Worm (Caenorhabditis elegans) whole organism, L1 larva: Measurements from ENCODE around the gene H18N23.2.

Source experiments
- aly-2 ChIP-seq: fragments of 150-350 bp; optimal IDR thresholded peaks from 2 replicates; lab custom pipeline; 2014; ENCODE audit warnings: missing biosample characterization, missing genetic modification characterization
- blmp-1 ChIP-seq: fragments of 150-350 bp; optimal IDR thresholded peaks from 2 replicates; lab custom pipeline; 2014; ENCODE audit warnings: missing biosample characterization, missing genetic modification characterization
- fkh-8 ChIP-seq: sonication (generic microtip); optimal IDR thresholded peaks from 2 replicates; lab custom pipeline; 2016; ENCODE audit warnings: mild to moderate bottlenecking, missing genetic modification characterization, missing compliant biosample characterization
- fos-1 ChIP-seq: fragments of 150-350 bp; optimal IDR thresholded peaks from 2 replicates; lab custom pipeline; 2014; ENCODE audit warnings: missing biosample characterization, missing genetic modification characterization
- lin-13 ChIP-seq: fragments of 150-350 bp; optimal IDR thresholded peaks from 2 replicates; lab custom pipeline; 2014; ENCODE audit warnings: missing biosample characterization, missing genetic modification reagents, missing genetic modification characterization
- lin-14 ChIP-seq: fragments of 200-800 bp; sonication (Bioruptor generic); optimal IDR thresholded peaks from 2 replicates; lab custom pipeline; 2018; ENCODE audit warnings: mild to moderate bottlenecking, missing genetic modification characterization, moderate library complexity, missing compliant biosample characterization
- lin-15B ChIP-seq: fragments of 150-350 bp; sonication (generic microtip); optimal IDR thresholded peaks from 3 replicates; lab custom pipeline; 2014; ENCODE audit warnings: missing biosample characterization, missing genetic modification characterization
- mef-2 ChIP-seq: fragments of 150-350 bp; optimal IDR thresholded peaks from 2 replicates; lab custom pipeline; 2014; ENCODE audit warnings: missing biosample characterization, missing genetic modification characterization
- nhr-237 ChIP-seq: fragments of 150-350 bp; optimal IDR thresholded peaks from 2 replicates; lab custom pipeline; 2014; ENCODE audit warnings: missing biosample characterization, missing genetic modification characterization
- nhr-76 ChIP-seq: sonication (generic microtip); optimal IDR thresholded peaks from 2 replicates; lab custom pipeline; 2017; ENCODE audit warnings: missing biosample characterization, missing genetic modification characterization
- sox-4 ChIP-seq: sonication (generic microtip); optimal IDR thresholded peaks from 2 replicates; lab custom pipeline; 2016; ENCODE audit warnings: missing genetic modification characterization, missing compliant biosample characterization
- unc-130 ChIP-seq: fragments of 150-350 bp; optimal IDR thresholded peaks from 2 replicates; lab custom pipeline; 2017; ENCODE audit warnings: missing biosample characterization, missing genetic modification characterization, inconsistent platforms
- ztf-11 ChIP-seq, 2 experiments: sonication (generic microtip); optimal IDR thresholded peaks; 2 replicates each; lab custom pipeline; 2016 to 2017; ENCODE audit warnings: missing genetic modification characterization in 2 of 2, missing biosample characterization in 1 of 2, missing compliant biosample characterization in 1 of 2
- ztf-4 ChIP-seq: fragments of 150-350 bp; optimal IDR thresholded peaks from 2 replicates; lab custom pipeline; 2014; ENCODE audit warnings: missing biosample characterization, missing genetic modification characterization

ce11 chrX:17610406-17610981 is 30.2 kb downstream of the H18N23.2 start:
- TF ChIP-seq lin-14 (GFP tag; lab: Kevin White, UChicago) (peak; percentile 89), fkh-8 (peak; percentile 72), ztf-4 (tag; lab: Kevin White, UChicago) (no peak), ztf-11 (tag; optimal IDR thresholded peaks at IDR 0.05; lab: Kevin White, UChicago) (no peak), mef-2 (tag; lab: Kevin White, UChicago) (no peak), nhr-237 (tag; lab: Kevin White, UChicago) (no peak), nhr-76 (tag; lab: Kevin White, UChicago) (no peak), sox-4 (tag; lab: Kevin White, UChicago) (no peak), lin-15B (tag; lab: Kevin White, UChicago) (no peak), blmp-1 (tag; lab: Kevin White, UChicago) (peak; percentile 38), fos-1 (no peak), unc-130 (tag; lab: Kevin White, UChicago) (no peak), aly-2 (tag; lab: Kevin White, UChicago) (no peak), lin-13 (GFP tag; lab: Kevin White, UChicago) (peak; percentile 57)
